Fruit fly (Drosophila melanogaster): Measurements from ENCODE around the gene Ugt303A1.

Gene Ugt303A1

dm6 chr3R:11199227-11199835, 24.0 kb downstream of the Ugt303A1 start (continued):
- TF ChIP-seq CG2889 (GFP tag; IDR thresholded peaks at IDR 0.05) (no peak), CG14014 (GFP tag; IDR thresholded peaks at IDR 0.05) (no peak), crol (GFP tag; IDR thresholded peaks at IDR 0.05) (no peak)

- TF ChIP-seq aop (GFP tag; IDR thresholded peaks at IDR 0.05) (no peak), sqz (GFP tag; optimal IDR thresholded peaks at IDR 0.05) (no peak), nau (GFP tag; optimal IDR thresholded peaks at IDR 0.05) (no peak), Atf6 (GFP tag; IDR thresholded peaks at IDR 0.05) (no peak; the same call in 1 of the 2 replicates), Max (GFP tag; optimal IDR thresholded peaks at IDR 0.05) (no peak), phol (tag; optimal IDR thresholded peaks at IDR 0.05) (no peak), tll (GFP tag; optimal IDR thresholded peaks at IDR 0.05) (no peak), esg (GFP tag; conservative IDR thresholded peaks at IDR 0.05) (no peak), Drgx (GFP tag; IDR thresholded peaks at IDR 0.05) (no peak), nerfin-2 (GFP tag; IDR thresholded peaks at IDR 0.05; ENCODE audit: partially characterized antibody) (no peak), Mes4 (GFP tag; optimal IDR thresholded peaks at IDR 0.05) (no peak), CG9215 (GFP tag; IDR thresholded peaks at IDR 0.05) (no peak), CG17829 (tag; optimal IDR thresholded peaks at IDR 0.05) (peak; percentile 14), CG2712 (tag; optimal IDR thresholded peaks at IDR 0.05) (no peak), CG10565 (GFP tag; optimal IDR thresholded peaks at IDR 0.05) (no peak), ttk (GFP tag; IDR thresholded peaks at IDR 0.05) (no peak), grn (GFP tag; optimal IDR thresholded peaks at IDR 0.05) (no peak), Six4 (GFP tag; optimal IDR thresholded peaks at IDR 0.05) (no peak), abd-A (tag; optimal IDR thresholded peaks at IDR 0.05) (no peak), CG5953 (GFP tag; IDR thresholded peaks at IDR 0.05) (no peak), crc (GFP tag; optimal IDR thresholded peaks at IDR 0.05) (no peak), toy (GFP tag; IDR thresholded peaks at IDR 0.05) (no peak), az2 (GFP tag; optimal IDR thresholded peaks at IDR 0.05) (no peak), CG11247 (GFP tag; IDR thresholded peaks at IDR 0.05) (0 out of 2 replicates have a peak, but pooled peaks have one; percentile 23), Optix (GFP tag; IDR thresholded peaks at IDR 0.05) (no peak), vfl (GFP tag; optimal IDR thresholded peaks at IDR 0.05) (no peak), CG42726 (GFP tag; IDR thresholded peaks at IDR 0.05; ENCODE audit: partially characterized antibody) (no peak), CrebB (tag; optimal IDR thresholded peaks at IDR 0.05) (no peak), cwo (GFP tag; optimal IDR thresholded peaks at IDR 0.05) (no peak), CG3065 (GFP tag; optimal IDR thresholded peaks at IDR 0.05) (no peak), disco-r (GFP tag; optimal IDR thresholded peaks at IDR 0.05) (no peak), Med (GFP tag) (peak; percentile 57), chinmo (GFP tag; IDR thresholded peaks at IDR 0.05; ENCODE audit: partially characterized antibody) (0 out of 4 replicates have a peak, but pooled peaks have one; percentile 34), ham (GFP tag; IDR thresholded peaks at IDR 0.05) (no peak), hkb (optimal IDR thresholded peaks at IDR 0.05) (no peak), hkb (GFP tag; IDR thresholded peaks at IDR 0.05) (no peak), wor (GFP tag; IDR thresholded peaks at IDR 0.05) (no peak), CG17802 (tag; optimal IDR thresholded peaks at IDR 0.05) (no peak), Xrp1 (GFP tag; IDR thresholded peaks at IDR 0.05) (no peak), CG1233 (GFP tag; optimal IDR thresholded peaks at IDR 0.05) (no peak), sens (GFP tag) (no peak), Chrac-16 (GFP tag; optimal IDR thresholded peaks at IDR 0.05) (no peak), al (GFP tag; IDR thresholded peaks at IDR 0.05) (no peak), CG7963 (GFP tag; IDR thresholded peaks at IDR 0.05; ENCODE audit: partially characterized antibody) (no peak), CG13123 (GFP tag; optimal IDR thresholded peaks at IDR 0.05) (no peak)
These were observed 24.9 kb downstream of the Ugt303A1 start for dm6 chr3R:11200042-11200884.
